Worm (Caenorhabditis elegans) whole organism, late embryonic: ENCODE data around the gene Y54G2A.76.

ENCODE experiments used
- C38D4.7 ChIP-seq: fragments of 200-800 bp; sonication (Bioruptor generic); optimal IDR thresholded peaks from 2 replicates; lab custom pipeline; 2018; ENCODE audit warnings: mild to moderate bottlenecking, missing genetic modification characterization, moderate library complexity, missing compliant biosample characterization
- K02D7.2 ChIP-seq: sonication (generic microtip); optimal IDR thresholded peaks from 2 replicates; lab custom pipeline; 2017; ENCODE audit warnings: mild to moderate bottlenecking, missing genetic modification characterization, missing compliant biosample characterization
- K09A11.1 ChIP-seq: sonication (generic microtip); optimal IDR thresholded peaks from 2 replicates; lab custom pipeline; 2017; ENCODE audit warnings: antibody characterized with exemption, mild to moderate bottlenecking, missing genetic modification characterization, missing compliant biosample characterization; ENCODE audit not compliant: insufficient read depth
- ceh-14 ChIP-seq: sonication (generic microtip); optimal IDR thresholded peaks from 2 replicates; lab custom pipeline; 2016; ENCODE audit warnings: missing genotype, missing genetic modification characterization, missing compliant biosample characterization
- ceh-24 ChIP-seq: sonication (generic microtip); optimal IDR thresholded peaks from 2 replicates; lab custom pipeline; 2016; ENCODE audit warnings: mild to moderate bottlenecking, missing genetic modification characterization, missing compliant biosample characterization
- ceh-31 ChIP-seq: sonication (generic microtip); optimal IDR thresholded peaks from 2 replicates; lab custom pipeline; 2016; ENCODE audit warnings: missing genetic modification characterization, missing compliant biosample characterization
- ceh-48 ChIP-seq: sonication (generic microtip); optimal IDR thresholded peaks from 2 replicates; lab custom pipeline; 2016; ENCODE audit warnings: missing genetic modification characterization, inconsistent platforms, missing compliant biosample characterization
- ceh-6 ChIP-seq: fragments of 200-800 bp; sonication (Bioruptor generic); optimal IDR thresholded peaks from 2 replicates; lab custom pipeline; 2018; ENCODE audit warnings: mild to moderate bottlenecking, missing genetic modification characterization, missing compliant biosample characterization
- ceh-9 ChIP-seq: sonication (generic microtip); optimal IDR thresholded peaks from 2 replicates; lab custom pipeline; 2016; ENCODE audit warnings: mild to moderate bottlenecking, missing genetic modification characterization, inconsistent platforms, missing compliant biosample characterization
- dve-1 ChIP-seq: sonication (generic microtip); optimal IDR thresholded peaks from 2 replicates; lab custom pipeline; 2017; ENCODE audit warnings: antibody characterized with exemption, mild to moderate bottlenecking, missing genetic modification characterization, missing compliant biosample characterization
- elt-2 ChIP-seq: sonication (generic microtip); optimal IDR thresholded peaks from 2 replicates; lab custom pipeline; 2016; ENCODE audit warnings: missing genetic modification reagents, missing genetic modification characterization, missing compliant biosample characterization
- elt-4 ChIP-seq: sonication (generic microtip); optimal IDR thresholded peaks from 2 replicates; lab custom pipeline; 2016; ENCODE audit warnings: missing genetic modification characterization, missing compliant biosample characterization
- fkh-10 ChIP-seq: fragments of 150-350 bp; optimal IDR thresholded peaks from 2 replicates; lab custom pipeline; 2014; ENCODE audit warnings: missing biosample characterization, missing genetic modification reagents, missing genetic modification characterization
- fkh-6 ChIP-seq: sonication (generic microtip); optimal IDR thresholded peaks from 2 replicates; lab custom pipeline; 2016; ENCODE audit warnings: missing genetic modification characterization, missing compliant biosample characterization
- gmeb-2 ChIP-seq: sonication (generic microtip); optimal IDR thresholded peaks from 2 replicates; lab custom pipeline; 2016; ENCODE audit warnings: missing genetic modification characterization, inconsistent platforms, missing compliant biosample characterization
- hlh-13 ChIP-seq: fragments of 200-800 bp; sonication (Bioruptor generic); optimal IDR thresholded peaks from 2 replicates; lab custom pipeline; 2018; ENCODE audit warnings: mild to moderate bottlenecking, missing genetic modification characterization, missing compliant biosample characterization
- hlh-15 ChIP-seq: sonication (generic microtip); optimal IDR thresholded peaks from 2 replicates; lab custom pipeline; 2016; ENCODE audit warnings: missing genetic modification characterization, missing compliant biosample characterization
- hlh-6 ChIP-seq: sonication (generic microtip); optimal IDR thresholded peaks from 2 replicates; lab custom pipeline; 2016; ENCODE audit warnings: missing genotype, missing genetic modification characterization, missing compliant biosample characterization
- lin-11 ChIP-seq: fragments of 200-800 bp; sonication (Bioruptor generic); optimal IDR thresholded peaks from 2 replicates; lab custom pipeline; 2018; ENCODE audit warnings: mild to moderate bottlenecking, missing genetic modification characterization, missing compliant biosample characterization
- mec-3 ChIP-seq: sonication (generic microtip); optimal IDR thresholded peaks from 2 replicates; lab custom pipeline; 2016; ENCODE audit warnings: borderline replicate concordance, missing genetic modification characterization, missing compliant biosample characterization
- nhr-232 ChIP-seq: sonication (generic microtip); optimal IDR thresholded peaks from 2 replicates; lab custom pipeline; 2016; ENCODE audit warnings: missing genetic modification characterization, missing compliant biosample characterization
- pag-3 ChIP-seq: sonication (generic microtip); optimal IDR thresholded peaks from 2 replicates; lab custom pipeline; 2016; ENCODE audit warnings: missing compliant biosample characterization, missing genetic modification characterization, borderline replicate concordance
- pha-4 ChIP-seq: fragments of 150-350 bp; optimal IDR thresholded peaks from 2 replicates; lab custom pipeline; 2018; ENCODE audit warnings: missing biosample characterization, missing genetic modification reagents, missing genetic modification characterization
- pros-1 ChIP-seq: fragments of 150-350 bp; optimal IDR thresholded peaks from 2 replicates; lab custom pipeline; 2014; ENCODE audit warnings: missing biosample characterization, missing genetic modification reagents, missing genetic modification characterization
- ref-2 ChIP-seq: sonication (generic microtip); optimal IDR thresholded peaks from 2 replicates; lab custom pipeline; 2016; ENCODE audit warnings: missing genetic modification characterization, missing compliant biosample characterization
- rnt-1 ChIP-seq: sonication (generic microtip); optimal IDR thresholded peaks from 2 replicates; lab custom pipeline; 2016; ENCODE audit warnings: missing genetic modification characterization, missing compliant biosample characterization
- sdc-2 ChIP-seq: sonication (generic microtip); optimal IDR thresholded peaks from 2 replicates; lab custom pipeline; 2016; ENCODE audit warnings: missing genotype, missing genetic modification characterization, missing compliant biosample characterization
- sox-4 ChIP-seq: sonication (generic microtip); optimal IDR thresholded peaks from 2 replicates; lab custom pipeline; 2017; ENCODE audit warnings: mild to moderate bottlenecking, missing genetic modification characterization, inconsistent platforms, missing compliant biosample characterization
- tbx-2 ChIP-seq: sonication (generic microtip); optimal IDR thresholded peaks from 2 replicates; lab custom pipeline; 2016; ENCODE audit warnings: missing genetic modification characterization, missing compliant biosample characterization
- tbx-7 ChIP-seq: sonication (generic microtip); optimal IDR thresholded peaks from 2 replicates; lab custom pipeline; 2016; ENCODE audit warnings: missing genotype, missing genetic modification characterization, missing compliant biosample characterization
- ttx-3 ChIP-seq: sonication (generic microtip); optimal IDR thresholded peaks from 2 replicates; lab custom pipeline; 2016; ENCODE audit warnings: missing genetic modification reagents, missing genetic modification characterization, missing compliant biosample characterization
- unc-3 ChIP-seq, 2 experiments: fragments of 200-800 bp in 1 of 2; sonication (Bioruptor generic) in 1 of 2; sonication (generic microtip) in 1 of 2; conservative IDR thresholded peaks in 1 of 2; optimal IDR thresholded peaks in 1 of 2; 2 replicates each; pipeline versions ENCODE4 v1.3.6 to Lab custom; 2016 to 2022; ENCODE audit warnings: missing compliant biosample characterization in 2 of 2, missing genetic modification characterization in 2 of 2, missing genetic modification reagents in 1 of 2
- unc-42 ChIP-seq: sonication (generic microtip); optimal IDR thresholded peaks from 2 replicates; lab custom pipeline; 2016; ENCODE audit warnings: missing genotype, missing genetic modification characterization, missing compliant biosample characterization
- unc-55 ChIP-seq: sonication (generic microtip); optimal IDR thresholded peaks from 2 replicates; lab custom pipeline; 2017; ENCODE audit warnings: missing biosample characterization, missing genetic modification reagents, missing genetic modification characterization
- unc-86 ChIP-seq: sonication (generic microtip); optimal IDR thresholded peaks from 2 replicates; lab custom pipeline; 2016; ENCODE audit warnings: missing genetic modification characterization, missing compliant biosample characterization
- ztf-16 ChIP-seq: sonication (generic microtip); optimal IDR thresholded peaks from 2 replicates; lab custom pipeline; 2017; ENCODE audit warnings: missing genetic modification characterization, missing compliant biosample characterization

Y54G2A.76 gene

ce11 chrIV:2765048-2765708, 44.0 kb upstream of the Y54G2A.76 start:
- TF ChIP-seq ref-2 (no peak), rnt-1 (tag; lab: Kevin White, UChicago) (no peak), dve-1 (tag; lab: Kevin White, UChicago) (no peak), hlh-6 (tag; lab: Kevin White, UChicago) (no peak), ceh-14 (tag; lab: Kevin White, UChicago) (no peak)

DNA sequence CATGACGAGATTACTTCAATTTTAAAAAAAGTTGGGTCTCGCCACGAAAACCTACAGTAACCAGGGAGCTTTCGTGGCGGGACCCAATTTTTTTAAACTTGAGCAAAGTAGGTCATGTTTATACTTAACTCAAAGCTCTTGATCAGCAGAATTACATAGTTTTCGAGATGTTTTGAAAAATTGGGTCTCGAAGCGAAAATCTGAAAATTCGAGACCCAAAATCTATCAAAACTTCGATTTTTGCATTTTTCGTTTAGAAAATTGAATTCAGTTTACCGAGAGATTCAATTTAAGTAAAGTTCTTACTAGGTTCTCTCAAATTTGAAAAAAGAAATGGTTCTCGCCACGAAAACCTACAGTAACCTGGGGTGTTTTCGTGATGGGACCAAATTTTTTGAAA, 39.1 kb upstream of the Y54G2A.76 start:
- TF ChIP-seq nhr-232 (no peak), ceh-48 (tag; lab: Kevin White, UChicago) (no peak), K09A11.1 (tag; lab: Kevin White, UChicago) (no peak), pha-4 (tag; lab: Kevin White, UChicago) (no peak), hlh-13 (GFP tag; lab: Kevin White, UChicago) (no peak), ceh-31 (no peak), ceh-6 (no peak), gmeb-2 (no peak), pag-3 (no peak), ceh-24 (tag; lab: Kevin White, UChicago) (no peak), tbx-2 (tag; lab: Kevin White, UChicago) (no peak)

DNA sequence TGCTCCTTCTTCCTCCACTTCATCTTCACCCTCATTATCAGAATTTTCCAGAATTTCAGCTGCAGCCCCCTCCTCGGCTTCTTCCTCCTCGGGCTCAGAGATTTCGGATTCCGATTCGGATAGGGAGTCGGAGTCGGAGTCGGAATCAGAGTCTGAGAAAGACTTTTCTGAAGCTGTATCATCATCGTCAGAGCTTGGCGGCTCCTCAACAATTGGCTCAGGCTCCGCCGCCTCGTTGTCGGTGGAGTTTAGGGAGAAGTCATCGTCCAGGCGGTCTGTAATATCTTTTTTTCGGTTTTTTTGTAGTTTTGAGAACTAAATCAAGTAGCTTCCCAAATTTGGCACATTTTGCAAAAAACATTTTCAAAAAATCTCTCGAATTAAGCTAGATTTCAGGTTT, 38.4 kb upstream of the Y54G2A.76 start:
- TF ChIP-seq elt-4, result no peak
- no peak for TF ChIP-seq sox-4 (tag; lab: Kevin White, UChicago)
- TF ChIP-seq mec-3 (tag; lab: Kevin White, UChicago), result no peak
- TF ChIP-seq unc-86 (tag; lab: Kevin White, UChicago), result no peak
- TF ChIP-seq hlh-13 (GFP tag; lab: Kevin White, UChicago), result no peak
- TF ChIP-seq fkh-10 (GFP tag; lab: Kevin White, UChicago), result no peak
- no peak for TF ChIP-seq C38D4.7 (GFP tag; lab: Kevin White, UChicago)

DNA sequence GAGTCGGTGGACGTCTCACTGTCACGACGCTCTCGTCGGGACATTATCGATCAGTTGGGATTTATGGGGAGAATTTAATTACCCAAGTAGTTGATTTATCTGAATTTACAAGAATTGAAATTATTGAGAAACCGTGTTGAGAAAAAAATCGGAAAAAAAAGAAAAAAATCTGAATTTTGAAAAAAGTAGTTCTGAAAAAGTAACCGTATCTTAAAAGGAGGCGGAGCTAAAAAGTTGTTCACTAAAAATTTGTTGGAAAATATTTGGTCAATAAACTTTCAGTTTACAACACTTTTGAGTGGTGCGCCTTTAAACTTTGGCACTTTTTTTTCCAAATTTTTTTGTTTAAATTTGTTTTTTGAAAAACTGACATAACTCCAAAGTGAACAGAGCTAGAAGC, 37.5 kb upstream of the Y54G2A.76 start, which contains the start of gene Y54G2A.11:
Gene Y54G2A.11 (minus strand): TSS at position 101 of the 400 bp plus-strand sequence.
- TF ChIP-seq K09A11.1 (tag; lab: Kevin White, UChicago) (no peak), ztf-16 (tag; lab: Kevin White, UChicago) (no peak), ceh-6 (no peak), ceh-9 (no peak), ceh-14 (tag; lab: Kevin White, UChicago) (no peak), pros-1 (tag; lab: Kevin White, UChicago) (no peak), hlh-15 (no peak), sdc-2 (no peak), K02D7.2 (tag; lab: Kevin White, UChicago) (no peak), pha-4 (tag; lab: Kevin White, UChicago) (no peak), unc-42 (tag; lab: Kevin White, UChicago) (no peak), ttx-3 (no peak), lin-11 (tag; lab: Kevin White, UChicago) (no peak), unc-55 (no peak), fkh-6 (no peak), fkh-10 (GFP tag; lab: Kevin White, UChicago) (no peak), elt-2 (no peak), unc-3 (GFP tag; conservative IDR thresholded peaks at IDR 0.05; lab: Robert Waterston, UW) (no peak), unc-3 (tag; optimal IDR thresholded peaks at IDR 0.05; lab: Kevin White, UChicago) (no peak), tbx-7 (no peak)
